Worm (Caenorhabditis elegans): ENCODE measurements around the gene Y48D7A.1.

DNA sequence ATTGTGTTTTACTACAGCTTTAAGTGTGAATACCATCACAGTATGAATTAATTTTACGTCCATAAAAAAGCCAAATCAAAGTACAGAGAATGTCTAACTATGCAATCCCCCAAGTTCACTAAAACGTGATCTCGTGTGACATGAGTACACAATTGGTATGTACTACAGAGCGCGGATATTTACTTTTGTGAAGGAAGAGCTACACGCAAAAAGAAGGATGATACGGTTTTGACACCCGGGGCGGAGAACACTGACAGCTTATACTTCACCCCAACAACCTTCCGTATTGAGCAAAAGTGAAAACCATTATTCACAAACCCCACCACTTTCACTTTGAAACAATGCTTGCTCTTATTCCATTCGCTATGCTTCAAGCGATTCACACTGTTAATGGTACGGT lies 27.6 kb upstream of the Y48D7A.1 start, which contains the start of gene nspg-5:
- TF ChIP-seq ztf-29 (GFP tag; IDR thresholded peaks at IDR 0.05) = no peak
- TF ChIP-seq tab-1 (GFP tag; IDR thresholded peaks at IDR 0.05) = no peak
- TF ChIP-seq ref-1 (GFP tag; conservative IDR thresholded peaks at IDR 0.05) = no peak
- TF ChIP-seq ztf-23 (GFP tag; IDR thresholded peaks at IDR 0.05) = no peak

Measured in whole organism, midembryonic.